Worm (Caenorhabditis elegans): ENCODE measurements around the gene Y76B12C.8.

The Y76B12C.8 gene

DNA sequence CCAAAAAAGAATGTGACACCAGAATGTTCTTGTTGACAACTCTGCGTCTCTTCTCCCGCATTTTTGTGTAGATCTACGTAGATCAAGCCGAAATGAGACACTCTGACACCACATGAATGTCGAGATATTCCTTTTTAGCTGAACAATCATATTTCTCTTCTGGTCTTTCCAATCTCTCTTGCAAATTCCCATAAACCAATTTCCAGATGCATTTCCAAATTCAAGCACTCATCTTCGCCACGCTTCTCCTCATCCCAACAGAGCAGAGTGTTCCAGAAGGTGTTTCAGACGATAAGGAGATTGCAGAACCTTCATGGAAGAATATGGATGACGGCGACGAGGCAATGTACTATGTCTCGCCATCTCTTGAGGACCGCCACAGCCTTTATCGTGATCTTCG lies at the start of gene Y76B12C.8:
Gene Y76B12C.8, plus strand, starts transcription at position 207 of the 400 bp plus-strand sequence.
- TF ChIP-seq C08G9.2 (tag; optimal IDR thresholded peaks at IDR 0.05) (no peak), ceh-18 (tag; optimal IDR thresholded peaks at IDR 0.05) (no peak), pat-9 (tag; optimal IDR thresholded peaks at IDR 0.05) (no peak), unc-86 (tag; optimal IDR thresholded peaks at IDR 0.05) (no peak), ttx-3 (tag; optimal IDR thresholded peaks at IDR 0.05) (no peak), nhr-11 (tag; optimal IDR thresholded peaks at IDR 0.05) (no peak), F13H6.1 (tag; optimal IDR thresholded peaks at IDR 0.05) (no peak), ceh-9 (tag; optimal IDR thresholded peaks at IDR 0.05) (no peak), hlh-6 (tag; optimal IDR thresholded peaks at IDR 0.05) (no peak), sox-2 (GFP tag; IDR thresholded peaks at IDR 0.05) (no peak), hlh-8 (tag; optimal IDR thresholded peaks at IDR 0.05) (no peak), ceh-30 (tag; optimal IDR thresholded peaks at IDR 0.05) (no peak), ceh-19 (GFP tag; optimal IDR thresholded peaks at IDR 0.05) (no peak), che-1 (tag; optimal IDR thresholded peaks at IDR 0.05) (no peak), madf-2 (tag; optimal IDR thresholded peaks at IDR 0.05) (no peak), ceh-48 (tag; optimal IDR thresholded peaks at IDR 0.05) (no peak), ets-4 (tag; optimal IDR thresholded peaks at IDR 0.05) (no peak), nfya-1 (tag; optimal IDR thresholded peaks at IDR 0.05) (no peak)

DNA sequence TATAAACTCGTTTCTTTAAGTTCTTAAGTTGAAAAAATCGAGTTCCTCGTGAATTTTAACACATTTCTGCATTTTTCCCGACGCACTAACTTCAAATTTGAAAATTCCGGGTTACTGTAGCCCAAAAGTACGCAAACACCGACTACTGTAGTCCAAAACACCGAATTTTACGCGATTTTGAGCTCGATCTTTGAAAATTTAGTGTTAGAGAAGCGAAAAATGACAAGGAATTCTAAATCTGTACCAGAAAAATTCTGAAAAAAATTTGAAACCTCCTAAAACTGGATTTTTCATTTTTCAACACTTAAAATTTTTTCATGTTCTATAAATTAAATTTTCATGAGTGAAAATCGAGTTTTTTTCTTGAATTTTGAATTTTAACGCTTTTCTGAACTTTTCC lies 34.6 kb upstream of the Y76B12C.8 start:
- TF ChIP-seq fax-1 (tag; optimal IDR thresholded peaks at IDR 0.05) (no peak), hlh-30 (tag; optimal IDR thresholded peaks at IDR 0.05; ENCODE audit: insufficient read depth) (no peak), C08G9.2 (tag; optimal IDR thresholded peaks at IDR 0.05) (no peak), dmd-4 (tag; optimal IDR thresholded peaks at IDR 0.05; ENCODE audit: borderline replicate concordance) (no peak), pqm-1 (tag; optimal IDR thresholded peaks at IDR 0.05) (no peak), ceh-18 (tag; optimal IDR thresholded peaks at IDR 0.05) (no peak), lin-11 (tag; optimal IDR thresholded peaks at IDR 0.05) (no peak), ets-4 (tag; optimal IDR thresholded peaks at IDR 0.05) (no peak), hlh-13 (GFP tag; optimal IDR thresholded peaks at IDR 0.05) (no peak)

DNA sequence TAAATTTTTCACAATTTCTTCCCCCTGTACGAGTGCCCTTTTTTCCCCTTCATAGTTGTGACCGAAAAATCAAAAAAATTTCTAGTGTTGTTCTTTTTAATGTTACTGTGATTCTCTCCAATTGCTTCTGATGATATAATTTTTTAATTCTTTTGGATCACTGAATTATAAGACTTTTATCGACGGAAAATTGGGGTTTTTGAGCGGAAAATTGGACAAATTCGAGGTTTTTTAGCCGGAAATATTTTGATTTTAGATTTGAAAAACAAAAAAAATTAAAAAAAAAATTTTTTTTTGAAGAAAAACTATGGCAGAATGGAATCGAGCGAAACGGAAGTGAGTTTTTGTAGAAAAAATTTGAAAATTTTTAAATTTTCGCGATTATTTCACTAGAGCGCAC lies 31.9 kb upstream of the Y76B12C.8 start, which contains the start of gene tsen-54:
Gene tsen-54, plus strand, starts transcription at position 301 of the 400 bp plus-strand sequence.
- TF ChIP-seq pros-1 (tag; optimal IDR thresholded peaks at IDR 0.05) (no peak), pat-9 (tag; optimal IDR thresholded peaks at IDR 0.05) (no peak), ceh-9 (tag; optimal IDR thresholded peaks at IDR 0.05) (no peak), unc-42 (tag; optimal IDR thresholded peaks at IDR 0.05) (no peak), T23F11.4 (GFP tag; optimal IDR thresholded peaks at IDR 0.05) (no peak)

DNA sequence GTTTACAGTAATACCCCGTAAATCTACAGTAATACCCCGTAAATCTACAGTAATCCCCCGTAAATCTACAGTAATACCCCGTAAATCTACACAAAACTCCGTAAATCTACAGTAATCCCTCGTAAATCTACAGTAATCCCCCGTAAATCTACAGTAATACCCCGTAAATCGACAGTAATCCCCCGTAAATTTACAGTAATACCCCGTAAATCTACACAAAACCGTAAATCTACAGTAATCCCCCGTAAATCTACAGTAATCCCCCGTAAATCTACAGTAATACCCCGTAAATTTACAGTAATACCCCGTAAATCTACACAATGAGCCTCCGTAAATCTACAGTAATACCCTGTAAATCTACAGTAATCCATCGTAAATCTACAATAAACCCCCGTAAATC lies 29.9 kb upstream of the Y76B12C.8 start:
- TF ChIP-seq dve-1 (tag; optimal IDR thresholded peaks at IDR 0.05) = peak; percentile 9

DNA sequence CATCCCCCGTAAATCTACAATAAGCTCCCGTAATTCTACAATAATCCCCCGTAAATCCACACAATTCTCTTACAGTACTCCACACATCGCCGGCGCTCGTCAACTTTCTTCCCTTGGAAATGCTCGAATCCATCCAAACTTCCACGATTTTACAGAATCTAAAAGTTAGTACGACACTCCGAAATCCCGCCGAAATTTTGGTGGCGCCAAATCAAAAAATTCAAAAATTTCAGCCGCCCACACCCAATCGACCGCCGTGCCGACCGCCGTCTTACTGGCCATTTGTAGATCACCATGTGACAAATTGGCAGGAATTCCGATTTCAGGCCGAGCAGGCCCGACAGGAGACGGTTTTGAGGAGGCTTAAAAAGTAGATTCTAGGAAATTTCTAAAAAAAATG lies 27.5 kb upstream of the Y76B12C.8 start:
- no peak for TF ChIP-seq ceh-6 (GFP tag; optimal IDR thresholded peaks at IDR 0.05)
- TF ChIP-seq fkh-6 (tag; optimal IDR thresholded peaks at IDR 0.05) = no peak
- TF ChIP-seq nfya-1 (tag; optimal IDR thresholded peaks at IDR 0.05) = no peak
- TF ChIP-seq ceh-18 (tag; optimal IDR thresholded peaks at IDR 0.05) = no peak
- TF ChIP-seq unc-86 (tag; optimal IDR thresholded peaks at IDR 0.05) = no peak
- TF ChIP-seq ttx-3 (tag; optimal IDR thresholded peaks at IDR 0.05) = no peak
- no peak for TF ChIP-seq ahr-1 (tag; optimal IDR thresholded peaks at IDR 0.05)
- no peak for TF ChIP-seq K09A11.1 (tag; optimal IDR thresholded peaks at IDR 0.05; ENCODE audit: insufficient read depth)
- no peak for TF ChIP-seq ceh-9 (tag; optimal IDR thresholded peaks at IDR 0.05)
- no peak for TF ChIP-seq pax-1 (tag; optimal IDR thresholded peaks at IDR 0.05)
- TF ChIP-seq ceh-19 (GFP tag; optimal IDR thresholded peaks at IDR 0.05) = no peak
- TF ChIP-seq nhr-232 (tag; optimal IDR thresholded peaks at IDR 0.05) = no peak
- TF ChIP-seq unc-55 (GFP tag; optimal IDR thresholded peaks at IDR 0.05) = no peak
